In genomic region chrIV:14617498-14617897, ce11 we compare ENCODE assay signal across 6 worm cellular contexts.
TF ChIP-seq lines count a peak whose summit lies in the region.

No protein-coding gene starts in this region.

TF ChIP-seq in whole organism, L1 larva, 84 proteins besides CTCF, POLR2A, EP300 and RAD21:
- TF ChIP-seq nhr-20 (tag; optimal IDR thresholded peaks at IDR 0.05; lab: Kevin White, UChicago) = peak; percentile 22
- TF ChIP-seq ets-5 (GFP tag; IDR thresholded peaks at IDR 0.05; lab: Robert Waterston, UW) = no peak
- TF ChIP-seq efl-1 (optimal IDR thresholded peaks at IDR 0.05; lab: Kevin White, UChicago) = no peak
- TF ChIP-seq efl-1 (GFP tag; optimal IDR thresholded peaks at IDR 0.05 in 1 of 2; lab: Kevin White, UChicago) = peak in 1 of 2 experiments; percentile 89
- TF ChIP-seq pqm-1 (tag; optimal IDR thresholded peaks at IDR 0.05; lab: Kevin White, UChicago) = no peak

TF ChIP-seq in whole organism, L2 larva, 48 proteins besides CTCF, POLR2A, EP300 and RAD21:
- TF ChIP-seq snpc-4 (tag; optimal IDR thresholded peaks at IDR 0.05; lab: Kevin White, UChicago) = no peak
- peak; percentile 11 for TF ChIP-seq nhr-129 (tag; optimal IDR thresholded peaks at IDR 0.05; lab: Kevin White, UChicago)
- TF ChIP-seq lin-11 (tag; optimal IDR thresholded peaks at IDR 0.05; lab: Kevin White, UChicago) = no peak
- TF ChIP-seq elt-1 (tag; optimal IDR thresholded peaks at IDR 0.05; lab: Kevin White, UChicago) = no peak
- TF ChIP-seq ztf-11 (tag; optimal IDR thresholded peaks at IDR 0.05; lab: Kevin White, UChicago) = no peak
- no peak for TF ChIP-seq blmp-1 (tag; optimal IDR thresholded peaks at IDR 0.05; lab: Kevin White, UChicago; ENCODE audit: insufficient read depth)
- TF ChIP-seq nhr-237 (tag; optimal IDR thresholded peaks at IDR 0.05; lab: Kevin White, UChicago) = no peak
- peak; percentile 44 for TF ChIP-seq F13H6.1 (tag; optimal IDR thresholded peaks at IDR 0.05; lab: Kevin White, UChicago)
- peak; percentile 38 for TF ChIP-seq sma-9 (GFP tag; optimal IDR thresholded peaks at IDR 0.05; lab: Kevin White, UChicago)
- TF ChIP-seq sma-9 (tag; optimal IDR thresholded peaks at IDR 0.05; lab: Kevin White, UChicago) = no peak
TF ChIP-seq in whole organism, L2 larva: peak in this region for 3.

TF ChIP-seq in whole organism, L3 larva, 47 proteins besides CTCF, POLR2A, EP300 and RAD21:
- TF ChIP-seq ama-1 (optimal IDR thresholded peaks at IDR 0.05; lab: Kevin White, UChicago) (peak; percentile 23), elt-2 (tag; optimal IDR thresholded peaks at IDR 0.05; lab: Kevin White, UChicago) (peak; percentile 31), pha-4 (tag; optimal IDR thresholded peaks at IDR 0.05; lab: Kevin White, UChicago) (peak; percentile 59), skn-1 (tag; optimal IDR thresholded peaks at IDR 0.05; lab: Kevin White, UChicago) (no peak)

TF ChIP-seq in whole organism, L4 larva, 104 proteins besides CTCF, POLR2A, EP300 and RAD21:
- TF ChIP-seq pha-4 (GFP tag; IDR thresholded peaks at IDR 0.05; lab: Robert Waterston, UW) = 0 out of 2 replicates have a peak, but pooled peaks have one; percentile 12
- TF ChIP-seq pha-4 (tag; optimal IDR thresholded peaks at IDR 0.05; lab: Kevin White, UChicago) = no peak
- TF ChIP-seq gei-8 (GFP tag; optimal IDR thresholded peaks at IDR 0.05; lab: Kevin White, UChicago) = no peak
- peak; percentile 14 for TF ChIP-seq hlh-30 (tag; optimal IDR thresholded peaks at IDR 0.05; lab: Kevin White, UChicago; ENCODE audit: insufficient read depth)
- no peak for TF ChIP-seq set-16 (GFP tag; IDR thresholded peaks at IDR 0.05; lab: Robert Waterston, UW)
- TF ChIP-seq hlh-11 (tag; optimal IDR thresholded peaks at IDR 0.05; lab: Kevin White, UChicago) = peak; percentile 26
- no peak for TF ChIP-seq zag-1 (tag; optimal IDR thresholded peaks at IDR 0.05; lab: Kevin White, UChicago)
- TF ChIP-seq sdz-12 (GFP tag; optimal IDR thresholded peaks at IDR 0.05; lab: Kevin White, UChicago) = no peak
- no peak for TF ChIP-seq lim-7 (GFP tag; IDR thresholded peaks at IDR 0.05; lab: Robert Waterston, UW)
- TF ChIP-seq nhr-28 (tag; optimal IDR thresholded peaks at IDR 0.05; lab: Kevin White, UChicago) = peak; percentile 35
- TF ChIP-seq mdl-1 (tag; optimal IDR thresholded peaks at IDR 0.05; lab: Kevin White, UChicago) = no peak
- TF ChIP-seq Y75B8A.6 (GFP tag; IDR thresholded peaks at IDR 0.05; lab: Robert Waterston, UW) = 0 out of 2 replicates have a peak, but pooled peaks have one; percentile 18
- TF ChIP-seq nhr-41 (GFP tag; IDR thresholded peaks at IDR 0.05; lab: Robert Waterston, UW) = no peak
- TF ChIP-seq vab-7 (GFP tag; IDR thresholded peaks at IDR 0.05; lab: Robert Waterston, UW) = no peak
- peak; percentile 57 for TF ChIP-seq dmd-6 (GFP tag; IDR thresholded peaks at IDR 0.05; lab: Robert Waterston, UW)
- TF ChIP-seq unc-62 (GFP tag; optimal IDR thresholded peaks at IDR 0.05 in 1 of 2; lab: Kevin White, UChicago) = peak in 1 of 2 experiments; percentile 77
- no peak for TF ChIP-seq unc-62 (tag; optimal IDR thresholded peaks at IDR 0.05; lab: Kevin White, UChicago)
- 0 out of 2 replicates have a peak, but pooled peaks have one; percentile 7 for TF ChIP-seq hmg-1.1 (GFP tag; IDR thresholded peaks at IDR 0.05; lab: Robert Waterston, UW)

TF ChIP-seq in whole organism, mixed stage, embryonic, 35 proteins besides CTCF, POLR2A, EP300 and RAD21:
- TF ChIP-seq cnd-1 (tag; optimal IDR thresholded peaks at IDR 0.05; lab: Kevin White, UChicago) (no peak), mep-1 (tag; optimal IDR thresholded peaks at IDR 0.05; lab: Kevin White, UChicago) (no peak), unc-120 (tag; optimal IDR thresholded peaks at IDR 0.05; lab: Kevin White, UChicago; ENCODE audit: poor library complexity, severe bottlenecking) (no peak), pha-4 (tag; optimal IDR thresholded peaks at IDR 0.05; lab: Kevin White, UChicago) (peak; percentile 34)

TF ChIP-seq in whole organism, young adult, 124 proteins besides CTCF, POLR2A, EP300 and RAD21:
- no peak for TF ChIP-seq attf-6 (GFP tag; IDR thresholded peaks at IDR 0.05; lab: Robert Waterston, UW)
- no peak for TF ChIP-seq bed-1 (GFP tag; IDR thresholded peaks at IDR 0.05; lab: Robert Waterston, UW)
- no peak for TF ChIP-seq fkh-3 (tag; optimal IDR thresholded peaks at IDR 0.05; lab: Kevin White, UChicago)
- peak; percentile 10 for TF ChIP-seq nhr-80 (tag; optimal IDR thresholded peaks at IDR 0.05; lab: Kevin White, UChicago)
- TF ChIP-seq hlh-26 (GFP tag; conservative IDR thresholded peaks at IDR 0.05; lab: Robert Waterston, UW) = no peak
- TF ChIP-seq ceh-40 (GFP tag; IDR thresholded peaks at IDR 0.05; lab: Robert Waterston, UW) = no peak
- peak; percentile 34 for TF ChIP-seq efl-1 (GFP tag; optimal IDR thresholded peaks at IDR 0.05; lab: Kevin White, UChicago)
- TF ChIP-seq F52B5.7 (tag; optimal IDR thresholded peaks at IDR 0.05; lab: Kevin White, UChicago) = no peak
- TF ChIP-seq ztf-28 (GFP tag; IDR thresholded peaks at IDR 0.05; lab: Robert Waterston, UW) = no peak
- TF ChIP-seq lin-35 (GFP tag; optimal IDR thresholded peaks at IDR 0.05; lab: Kevin White, UChicago) = no peak
- no peak for TF ChIP-seq F57C9.4 (tag; optimal IDR thresholded peaks at IDR 0.05; lab: Kevin White, UChicago)
- TF ChIP-seq ama-1 (optimal IDR thresholded peaks at IDR 0.05; lab: Kevin White, UChicago) = peak; percentile 17
- no peak for TF ChIP-seq ama-1 (GFP tag; optimal IDR thresholded peaks at IDR 0.05; lab: Kevin White, UChicago)
- TF ChIP-seq F55B11.4 (tag; optimal IDR thresholded peaks at IDR 0.05; lab: Kevin White, UChicago; ENCODE audit: borderline replicate concordance, insufficient read depth) = no peak
